Fruit fly (Drosophila melanogaster) whole organism, prepupa: ENCODE results near the gene SA2.

Experiments used
- CG10669 ChIP-seq: fragments of 200-800 bp; sonication (Bioruptor generic); optimal IDR thresholded peaks from 3 replicates; lab custom pipeline; 2018; ENCODE audit warnings: missing biosample characterization, mild to moderate bottlenecking, missing genetic modification characterization, moderate library complexity
- CG11294 ChIP-seq: fragments of 200-800 bp; sonication (Bioruptor generic); IDR thresholded peaks from 2 replicates; pipeline ENCODE4 v1.3.6; 2022; ENCODE audit warnings: missing biosample characterization, missing genetic modification characterization
- CG11762 ChIP-seq: fragments of 200-800 bp; sonication (Bioruptor generic); optimal IDR thresholded peaks from 3 replicates; lab custom pipeline; 2016; ENCODE audit warnings: missing biosample characterization, missing genetic modification characterization; ENCODE audit not compliant: insufficient read depth
- CG11902 ChIP-seq: fragments of 200-800 bp; sonication (Bioruptor generic); optimal IDR thresholded peaks from 3 replicates; lab custom pipeline; 2016; ENCODE audit warnings: missing biosample characterization, missing genetic modification characterization
- CG15336 ChIP-seq: fragments of 200-800 bp; sonication (Bioruptor generic); IDR thresholded peaks from 2 replicates; pipeline ENCODE4 v1.3.6; 2022; ENCODE audit warnings: missing biosample characterization, missing genetic modification characterization
- CG32006 ChIP-seq: fragments of 200-800 bp; sonication (Bioruptor generic); optimal IDR thresholded peaks from 3 replicates; lab custom pipeline; 2017; ENCODE audit warnings: missing biosample characterization, mild to moderate bottlenecking, missing genetic modification characterization
- CG3919 ChIP-seq: fragments of 200-800 bp; sonication (Bioruptor generic); optimal IDR thresholded peaks from 3 replicates; lab custom pipeline; 2016; ENCODE audit warnings: missing biosample characterization, missing genetic modification characterization
- CG6163 ChIP-seq: fragments of 200-800 bp; sonication (Bioruptor generic); IDR thresholded peaks from 3 replicates; pipeline ENCODE4 v1.3.6; 2022; ENCODE audit warnings: missing biosample characterization, missing genetic modification characterization
- CG6792 ChIP-seq: fragments of 200-800 bp; sonication (Bioruptor generic); optimal IDR thresholded peaks from 3 replicates; lab custom pipeline; 2016; ENCODE audit warnings: missing biosample characterization, missing genetic modification characterization
- CG6808 ChIP-seq: fragments of 200-800 bp; sonication (Bioruptor generic); optimal IDR thresholded peaks from 3 replicates; lab custom pipeline; 2017; ENCODE audit warnings: missing biosample characterization, missing genetic modification characterization, mild to moderate bottlenecking, moderate library complexity, missing genetic modification reagents
- CG7368 ChIP-seq: fragments of 200-800 bp; sonication (Bioruptor generic); optimal IDR thresholded peaks from 3 replicates; lab custom pipeline; 2016; ENCODE audit warnings: missing biosample characterization, missing genetic modification characterization
- CG8119 ChIP-seq: fragments of 200-800 bp; sonication (Bioruptor generic); IDR thresholded peaks from 3 replicates; pipeline ENCODE4 v1.3.6; 2022; ENCODE audit warnings: missing biosample characterization, missing genetic modification characterization
- CG8319 ChIP-seq: fragments of 200-800 bp; sonication (Bioruptor generic); optimal IDR thresholded peaks from 3 replicates; lab custom pipeline; 2016; ENCODE audit warnings: missing biosample characterization, missing genetic modification characterization
- CG8632 ChIP-seq: fragments of 200-800 bp; sonication (Bioruptor generic); optimal IDR thresholded peaks from 3 replicates; lab custom pipeline; 2016; ENCODE audit warnings: missing biosample characterization, missing genetic modification characterization
- Eip78C ChIP-seq: fragments of 200-800 bp; sonication (Bioruptor generic); peaks from one replicate; lab custom pipeline; 2016; ENCODE audit warnings: missing biosample characterization, missing genetic modification characterization
- Ets21C ChIP-seq: fragments of 200-800 bp; sonication (Bioruptor generic); optimal IDR thresholded peaks from 3 replicates; lab custom pipeline; 2016; ENCODE audit warnings: missing biosample characterization, missing genetic modification characterization
- Gug ChIP-seq: fragments of 200-800 bp; sonication (Bioruptor generic); IDR thresholded peaks from 2 replicates; pipeline ENCODE4 v1.3.6; 2022; ENCODE audit warnings: missing biosample characterization, missing genetic modification characterization
- Hr38 ChIP-seq: sonication (Bioruptor generic); optimal IDR thresholded peaks from 2 replicates; lab custom pipeline; 2016; ENCODE audit warnings: missing biosample characterization, missing genetic modification characterization
- Hr4 ChIP-seq: fragments of 200-800 bp; sonication (Bioruptor generic); optimal IDR thresholded peaks from 3 replicates; lab custom pipeline; 2016; ENCODE audit warnings: missing biosample characterization, missing genetic modification characterization
- Lpt ChIP-seq: fragments of 200-800 bp; sonication (Bioruptor generic); optimal IDR thresholded peaks from 3 replicates; lab custom pipeline; 2016; ENCODE audit warnings: missing biosample characterization, missing genetic modification characterization
- Met ChIP-seq: fragments of 200-800 bp; sonication (Bioruptor generic); optimal IDR thresholded peaks from 3 replicates; lab custom pipeline; 2016; ENCODE audit warnings: missing biosample characterization, missing genetic modification characterization
- Smox ChIP-seq: fragments of 200-800 bp; sonication (Bioruptor generic); optimal IDR thresholded peaks from 3 replicates; lab custom pipeline; 2016; ENCODE audit warnings: missing biosample characterization, missing genetic modification characterization
- Sox102F ChIP-seq: fragments of 200-800 bp; sonication (Bioruptor generic); optimal IDR thresholded peaks from 2 replicates; lab custom pipeline; 2016; ENCODE audit warnings: missing biosample characterization, mild to moderate bottlenecking, missing genetic modification characterization
- Sox15 ChIP-seq: fragments of 200-800 bp; sonication (Bioruptor generic); optimal IDR thresholded peaks from 3 replicates; lab custom pipeline; 2016; ENCODE audit warnings: missing biosample characterization, missing genetic modification characterization
- achi ChIP-seq: fragments of 200-800 bp; sonication (Bioruptor generic); optimal IDR thresholded peaks from 3 replicates; lab custom pipeline; 2016; ENCODE audit warnings: missing biosample characterization, missing genetic modification characterization
- acj6 ChIP-seq: fragments of 200-800 bp; sonication (Bioruptor generic); optimal IDR thresholded peaks from 3 replicates; lab custom pipeline; 2016; ENCODE audit warnings: missing biosample characterization, missing genetic modification characterization
- cyc ChIP-seq: fragments of 200-800 bp; sonication (Bioruptor generic); optimal IDR thresholded peaks from 3 replicates; lab custom pipeline; 2016; ENCODE audit warnings: missing biosample characterization, missing genetic modification characterization
- dac ChIP-seq: fragments of 200-800 bp; sonication (Bioruptor generic); optimal IDR thresholded peaks from 2 replicates; lab custom pipeline; 2017; ENCODE audit warnings: missing biosample characterization, mild to moderate bottlenecking, missing genetic modification characterization
- dsx ChIP-seq: fragments of 200-800 bp; optimal IDR thresholded peaks from 3 replicates; lab custom pipeline; 2019; ENCODE audit warnings: missing biosample characterization, mild to moderate bottlenecking, missing genetic modification characterization, moderate library complexity; ENCODE audit not compliant: poor library complexity, severe bottlenecking
- eg ChIP-seq: fragments of 200-800 bp; sonication (Bioruptor generic); IDR thresholded peaks from 3 replicates; pipeline ENCODE4 v1.3.6; 2022; ENCODE audit warnings: missing biosample characterization, missing genetic modification characterization
- fd85E ChIP-seq: fragments of 200-800 bp; sonication (Bioruptor generic); optimal IDR thresholded peaks from 3 replicates; lab custom pipeline; 2016; ENCODE audit warnings: missing biosample characterization, missing genetic modification characterization
- fkh ChIP-seq: fragments of 200-800 bp; sonication (Bioruptor generic); optimal IDR thresholded peaks from 3 replicates; lab custom pipeline; 2017; ENCODE audit warnings: missing biosample characterization, mild to moderate bottlenecking, missing genetic modification characterization, moderate library complexity
- pdm3 ChIP-seq: fragments of 200-800 bp; sonication (Bioruptor generic); optimal IDR thresholded peaks from 3 replicates; lab custom pipeline; 2016; ENCODE audit warnings: missing biosample characterization, missing genetic modification characterization
- salr ChIP-seq, 2 experiments: fragments of 200-800 bp; sonication (Bioruptor generic); optimal IDR thresholded peaks; 3 replicates each; lab custom pipeline; 2016 to 2018; ENCODE audit warnings: missing biosample characterization in 2 of 2, missing genetic modification characterization in 2 of 2, mild to moderate bottlenecking in 1 of 2
- spab ChIP-seq: fragments of 200-800 bp; sonication (Bioruptor generic); optimal IDR thresholded peaks from 2 replicates; lab custom pipeline; 2017; ENCODE audit warnings: missing biosample characterization, mild to moderate bottlenecking, missing genetic modification characterization, missing genetic modification reagents
- ss ChIP-seq, 2 experiments: fragments of 200-800 bp; sonication (Bioruptor generic); optimal IDR thresholded peaks; 2 replicates in 1 of 2; 3 replicates in 1 of 2; lab custom pipeline; 2017 to 2018; ENCODE audit warnings: mild to moderate bottlenecking in 2 of 2, missing biosample characterization in 2 of 2, missing genetic modification characterization in 2 of 2, moderate library complexity in 1 of 2
- svp ChIP-seq: fragments of 200-800 bp; sonication (Bioruptor generic); peaks from one replicate; lab custom pipeline; 2016; ENCODE audit warnings: missing biosample characterization, missing genetic modification characterization
- vri ChIP-seq: fragments of 200-800 bp; sonication (Bioruptor generic); optimal IDR thresholded peaks from 3 replicates; lab custom pipeline; 2016; ENCODE audit warnings: missing biosample characterization, mild to moderate bottlenecking, missing genetic modification characterization

SA2 gene

DNA sequence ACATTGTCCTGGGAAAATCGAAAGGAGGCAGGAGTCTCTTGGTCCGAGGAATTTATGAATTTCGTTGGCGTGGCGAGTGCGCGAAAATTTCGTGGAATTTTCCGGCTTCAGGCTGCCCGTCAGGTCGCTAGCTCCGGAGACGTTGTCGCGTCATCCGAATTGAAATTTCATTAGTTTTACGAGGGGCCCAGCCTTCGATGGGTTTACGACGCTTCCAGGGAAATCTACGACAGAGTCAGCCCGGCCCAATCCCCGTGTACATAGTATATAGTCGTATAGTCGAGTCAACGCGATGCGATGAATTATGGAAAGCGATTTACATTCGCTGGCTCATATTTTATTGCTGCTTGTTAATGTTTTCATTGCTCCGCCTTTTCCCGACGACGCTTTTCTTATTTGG is 33.1 kb downstream of the SA2 start:
- no peak for TF ChIP-seq CG8119 (GFP tag; lab: Robert Waterston, UW)
- peak; percentile 31 for TF ChIP-seq svp (GFP tag; lab: Kevin White, UChicago)
- TF ChIP-seq spab (GFP tag; lab: Kevin White, UChicago), result no peak
- no peak for TF ChIP-seq Lpt (GFP tag; lab: Kevin White, UChicago)
- TF ChIP-seq salr (GFP tag; optimal IDR thresholded peaks at IDR 0.05; lab: Kevin White, UChicago), result no peak
- TF ChIP-seq CG6808, result no peak
- TF ChIP-seq fd85E (GFP tag; lab: Kevin White, UChicago), result no peak
- TF ChIP-seq Smox (GFP tag; lab: Kevin White, UChicago), result no peak

DNA sequence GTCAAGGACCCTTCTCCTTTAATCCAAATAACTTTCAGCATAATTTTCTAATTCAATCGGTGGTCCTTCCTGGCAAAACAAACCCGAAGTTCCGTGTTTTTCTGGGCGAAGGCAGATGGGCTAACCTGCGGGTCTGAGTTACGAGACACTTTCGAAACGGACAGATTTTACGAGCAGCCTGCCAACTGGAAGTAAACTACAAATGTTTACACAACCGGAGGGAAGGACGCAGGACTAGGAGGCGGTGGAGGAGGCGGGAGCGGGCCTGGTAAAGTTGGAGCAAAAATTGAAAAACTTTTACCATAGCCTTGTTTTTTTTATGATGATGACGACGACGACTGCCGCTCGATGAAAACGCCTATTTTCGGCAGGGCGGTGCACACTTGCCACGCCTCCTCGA is 35.5 kb downstream of the SA2 start:
- TF ChIP-seq Sox15 (GFP tag; lab: Kevin White, UChicago) (no peak), achi (no peak), acj6 (no peak), Smox (GFP tag; lab: Kevin White, UChicago) (no peak), CG3919 (GFP tag; lab: Kevin White, UChicago) (no peak), pdm3 (no peak), CG11902 (GFP tag; lab: Kevin White, UChicago) (no peak), cyc (GFP tag; lab: Kevin White, UChicago) (no peak), CG6163 (no peak), fkh (GFP tag; lab: Kevin White, UChicago) (no peak), dsx (GFP tag; lab: Kevin White, UChicago) (no peak), svp (GFP tag; lab: Kevin White, UChicago) (no peak), Lpt (GFP tag; lab: Kevin White, UChicago) (no peak)

DNA sequence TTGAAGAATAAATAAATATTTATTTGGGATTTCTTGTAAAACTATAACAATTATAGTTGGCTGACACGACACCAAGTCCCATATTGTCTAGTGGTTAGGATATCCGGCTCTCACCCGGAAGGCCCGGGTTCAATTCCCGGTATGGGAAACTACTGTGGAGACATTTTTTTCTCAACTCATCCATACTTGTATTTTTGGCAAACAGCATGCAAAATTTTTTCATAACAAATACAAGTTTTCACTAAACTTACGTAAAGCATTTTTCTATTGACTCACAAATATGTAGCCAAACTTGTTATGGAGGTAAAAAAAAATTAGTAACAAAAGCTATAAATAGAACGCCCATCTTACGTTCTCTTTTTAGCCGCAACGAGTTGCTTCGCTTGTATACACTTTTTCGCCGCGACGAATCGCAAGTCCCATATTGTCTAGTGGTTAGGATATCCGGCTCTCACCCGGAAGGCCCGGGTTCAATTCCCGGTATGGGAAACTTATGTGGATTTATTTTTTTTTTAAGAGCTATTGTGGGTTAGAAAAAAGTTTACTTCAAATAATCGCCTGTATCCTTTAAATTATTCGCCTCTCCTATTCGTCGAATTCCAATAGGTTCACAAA is 36.2 kb downstream of the SA2 start:
- TF ChIP-seq Met (GFP tag; lab: Kevin White, UChicago) (no peak), CG32006 (GFP tag; lab: Kevin White, UChicago) (no peak), Smox (GFP tag; lab: Kevin White, UChicago) (no peak), CG11762 (GFP tag; lab: Kevin White, UChicago) (no peak), Hr38 (no peak), CG15336 (GFP tag; lab: Robert Waterston, UW) (no peak), eg (GFP tag; lab: Robert Waterston, UW) (no peak), salr (GFP tag; optimal IDR thresholded peaks at IDR 0.05; lab: Kevin White, UChicago) (no peak), fkh (GFP tag; lab: Kevin White, UChicago) (peak; percentile 39), CG10669 (GFP tag; lab: Kevin White, UChicago) (no peak), dac (GFP tag; lab: Kevin White, UChicago) (no peak), Sox102F (GFP tag; lab: Kevin White, UChicago) (no peak), CG6792 (GFP tag; lab: Kevin White, UChicago) (no peak), pdm3 (no peak), CG6808 (no peak), Gug (no peak), svp (GFP tag; lab: Kevin White, UChicago) (peak; percentile 12), Ets21C (GFP tag; lab: Kevin White, UChicago) (no peak), Eip78C (GFP tag; lab: Kevin White, UChicago) (peak; percentile 19), CG8632 (GFP tag; lab: Kevin White, UChicago) (no peak), vri (GFP tag; lab: Kevin White, UChicago) (no peak), CG11902 (GFP tag; lab: Kevin White, UChicago) (no peak), ss (GFP tag; optimal IDR thresholded peaks at IDR 0.05; lab: Kevin White, UChicago) (no peak), CG8319 (no peak), Hr4 (no peak), CG11294 (no peak), CG7368 (no peak)
